Worm (Caenorhabditis elegans) whole organism, midembryonic: ENCODE results near the gene let-92.
"Not testable (repeated sequence)": the region's sequence is repeated elsewhere in the genome, so short reads cannot be mapped to it uniquely, and the experiment has no call there.

ENCODE experiments used
- T22C8.4 ChIP-seq: fragments of 200-800 bp; sonication (Bioruptor generic); IDR thresholded peaks from 2 replicates; pipeline ENCODE4 v1.3.6; 2022; ENCODE audit warnings: missing genetic modification characterization, missing compliant biosample characterization
- cog-1 ChIP-seq: sonication (generic microtip); optimal IDR thresholded peaks from 2 replicates; lab custom pipeline; 2016; ENCODE audit warnings: missing genetic modification characterization, missing compliant biosample characterization
- flt-1 ChIP-seq: fragments of 200-800 bp; sonication (Bioruptor generic); IDR thresholded peaks from 2 replicates; pipeline ENCODE4 v1.3.6; 2022; ENCODE audit warnings: missing genetic modification characterization, missing compliant biosample characterization
- klf-2 ChIP-seq: fragments of 200-800 bp; sonication (Bioruptor generic); conservative IDR thresholded peaks from 2 replicates; pipeline ENCODE4 v1.3.6; 2022; ENCODE audit warnings: missing genetic modification reagents, missing genetic modification characterization, missing compliant biosample characterization
- med-1 ChIP-seq: sonication (generic microtip); optimal IDR thresholded peaks from 2 replicates; lab custom pipeline; 2017; ENCODE audit warnings: missing genetic modification characterization, mild to moderate bottlenecking, missing compliant biosample characterization, antibody characterized with exemption, missing genetic modification reagents; ENCODE audit not compliant: insufficient read depth
- ref-1 ChIP-seq: fragments of 200-800 bp; sonication (Bioruptor generic); conservative IDR thresholded peaks from 2 replicates; pipeline ENCODE4 v1.3.6; 2022; ENCODE audit warnings: missing genetic modification reagents, missing genetic modification characterization, missing compliant biosample characterization
- tab-1 ChIP-seq: fragments of 200-800 bp; sonication (Bioruptor generic); IDR thresholded peaks from 2 replicates; pipeline ENCODE4 v1.3.6; 2022; ENCODE audit warnings: missing genetic modification characterization, missing compliant biosample characterization
- ztf-23 ChIP-seq: fragments of 200-800 bp; sonication (Bioruptor generic); IDR thresholded peaks from 2 replicates; pipeline ENCODE4 v1.3.6; 2022; ENCODE audit warnings: missing genetic modification reagents, missing genetic modification characterization, missing compliant biosample characterization
- ztf-29 ChIP-seq: fragments of 200-800 bp; sonication (Bioruptor generic); IDR thresholded peaks from 2 replicates; pipeline ENCODE4 v1.3.6; 2022; ENCODE audit warnings: missing genetic modification reagents, missing genetic modification characterization, missing compliant biosample characterization

Gene let-92

ce11 chrIV:11828012-11828411 is 30.2 kb upstream of the let-92 start, which contains the start of gene M117.6:
Gene M117.6 (minus strand): TSS chrIV:11828112.
- not testable (repeated sequence) for TF ChIP-seq ref-1 (GFP tag; lab: Robert Waterston, UW); cog-1; med-1

- TF ChIP-seq flt-1 (GFP tag; lab: Robert Waterston, UW) = no peak
- no peak for TF ChIP-seq ztf-29
- TF ChIP-seq med-1 = no peak
- TF ChIP-seq T22C8.4 = no peak
- TF ChIP-seq ref-1 (GFP tag; lab: Robert Waterston, UW) = no peak
- no peak for TF ChIP-seq ztf-23 (GFP tag; lab: Robert Waterston, UW)
- TF ChIP-seq cog-1 = no peak
- no peak for TF ChIP-seq klf-2
- no peak for TF ChIP-seq tab-1 (GFP tag; lab: Robert Waterston, UW)
Observed at ce11 chrIV:11833456-11833855, 24.8 kb upstream of the let-92 start, which contains the start of gene M117.4. Gene M117.4 (minus strand): TSS chrIV:11833556.

ce11 chrIV:11838657-11839056 is 19.6 kb upstream of the let-92 start, which contains the start of gene fbxb-3:
Gene fbxb-3 (plus strand): TSS chrIV:11838957.
- TF ChIP-seq tab-1 (GFP tag; lab: Robert Waterston, UW) (no peak), ztf-29 (no peak), T22C8.4 (no peak)

- TF ChIP-seq ztf-23 (GFP tag; lab: Robert Waterston, UW) (no peak), T22C8.4 (no peak), flt-1 (GFP tag; lab: Robert Waterston, UW) (no peak), med-1 (no peak), ref-1 (GFP tag; lab: Robert Waterston, UW) (no peak), tab-1 (GFP tag; lab: Robert Waterston, UW) (no peak), klf-2 (no peak), ztf-29 (no peak), cog-1 (no peak)
Observed at ce11 chrIV:11842121-11842520, 16.1 kb upstream of the let-92 start, which contains the start of gene F38H4.3. Gene F38H4.3 (plus strand): TSS chrIV:11842421.

- TF ChIP-seq T22C8.4 = no peak
- TF ChIP-seq tab-1 (GFP tag; lab: Robert Waterston, UW) = no peak
- no peak for TF ChIP-seq ztf-23 (GFP tag; lab: Robert Waterston, UW)
- TF ChIP-seq med-1 = no peak
- no peak for TF ChIP-seq flt-1 (GFP tag; lab: Robert Waterston, UW)
- TF ChIP-seq cog-1 = no peak
- no peak for TF ChIP-seq ztf-29
- TF ChIP-seq klf-2 = no peak
- TF ChIP-seq ref-1 (GFP tag; lab: Robert Waterston, UW) = no peak
Observed at ce11 chrIV:11847771-11848312, 10.4 kb upstream of the let-92 start, which contains the start of the genes F38H4.6 and F38H4.4. Gene F38H4.6 (minus strand): TSS chrIV:11847871. Gene F38H4.4 (plus strand): TSS chrIV:11848262.

ce11 chrIV:11851882-11852281 is 6.4 kb upstream of the let-92 start, which contains the start of gene F38H4.5:
Gene F38H4.5 (plus strand): TSS chrIV:11852182.
- TF ChIP-seq flt-1 (GFP tag; lab: Robert Waterston, UW) (no peak), T22C8.4 (no peak), tab-1 (GFP tag; lab: Robert Waterston, UW) (no peak), cog-1 (no peak), ref-1 (GFP tag; lab: Robert Waterston, UW) (no peak)

DNA sequence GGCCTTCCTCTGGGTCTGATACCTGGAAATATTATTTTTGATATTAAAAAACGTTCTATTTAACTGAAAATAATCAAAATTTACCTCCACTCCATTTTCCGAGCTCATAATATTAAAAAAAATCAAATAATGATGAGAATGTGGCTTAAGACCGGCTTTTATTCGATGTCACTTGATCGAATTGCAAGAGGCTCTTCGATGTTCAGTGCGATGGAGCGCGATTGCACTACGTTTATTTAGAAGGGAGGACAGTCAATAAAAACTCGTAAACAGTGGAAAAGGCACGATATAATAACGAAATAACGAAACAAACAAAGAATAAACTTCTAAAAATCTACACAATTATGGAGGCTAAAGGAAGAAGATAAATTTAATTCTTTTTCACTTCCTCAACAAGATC is 3.5 kb upstream of the let-92 start, which contains the start of gene tag-30:
tag-30 (minus strand) TSS at position 383 of the 400 bp plus-strand sequence.
- TF ChIP-seq ref-1 (GFP tag; lab: Robert Waterston, UW) (no peak), flt-1 (GFP tag; lab: Robert Waterston, UW) (no peak), ztf-29 (no peak), T22C8.4 (no peak), cog-1 (no peak), ztf-23 (GFP tag; lab: Robert Waterston, UW) (no peak), med-1 (no peak), tab-1 (GFP tag; lab: Robert Waterston, UW) (no peak)

DNA sequence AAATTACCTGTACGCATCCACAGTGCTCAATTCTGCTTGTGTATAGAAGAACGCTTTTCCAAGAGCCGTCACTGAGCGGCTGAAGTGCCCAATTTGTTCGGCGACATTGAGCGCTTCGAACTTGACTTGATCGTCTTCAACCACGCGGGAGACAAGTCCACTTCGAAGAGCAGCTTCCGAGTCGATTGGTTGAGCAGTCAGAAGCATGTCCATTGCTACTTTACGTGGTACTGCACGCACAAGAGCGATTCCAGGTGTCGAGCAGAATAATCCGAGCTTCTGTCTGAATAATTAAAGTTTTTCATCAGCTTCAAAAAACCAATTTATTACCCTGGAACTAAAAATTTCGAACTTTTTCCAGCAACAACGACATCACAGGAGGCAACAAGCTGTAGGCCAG is 2.8 kb upstream of the let-92 start:
- TF ChIP-seq T22C8.4 = no peak
- TF ChIP-seq med-1 = no peak
- no peak for TF ChIP-seq ztf-23 (GFP tag; lab: Robert Waterston, UW)
- TF ChIP-seq tab-1 (GFP tag; lab: Robert Waterston, UW) = no peak
- no peak for TF ChIP-seq klf-2
- TF ChIP-seq ref-1 (GFP tag; lab: Robert Waterston, UW) = no peak
- TF ChIP-seq flt-1 (GFP tag; lab: Robert Waterston, UW) = no peak
- TF ChIP-seq cog-1 = no peak
- TF ChIP-seq ztf-29 = no peak

DNA sequence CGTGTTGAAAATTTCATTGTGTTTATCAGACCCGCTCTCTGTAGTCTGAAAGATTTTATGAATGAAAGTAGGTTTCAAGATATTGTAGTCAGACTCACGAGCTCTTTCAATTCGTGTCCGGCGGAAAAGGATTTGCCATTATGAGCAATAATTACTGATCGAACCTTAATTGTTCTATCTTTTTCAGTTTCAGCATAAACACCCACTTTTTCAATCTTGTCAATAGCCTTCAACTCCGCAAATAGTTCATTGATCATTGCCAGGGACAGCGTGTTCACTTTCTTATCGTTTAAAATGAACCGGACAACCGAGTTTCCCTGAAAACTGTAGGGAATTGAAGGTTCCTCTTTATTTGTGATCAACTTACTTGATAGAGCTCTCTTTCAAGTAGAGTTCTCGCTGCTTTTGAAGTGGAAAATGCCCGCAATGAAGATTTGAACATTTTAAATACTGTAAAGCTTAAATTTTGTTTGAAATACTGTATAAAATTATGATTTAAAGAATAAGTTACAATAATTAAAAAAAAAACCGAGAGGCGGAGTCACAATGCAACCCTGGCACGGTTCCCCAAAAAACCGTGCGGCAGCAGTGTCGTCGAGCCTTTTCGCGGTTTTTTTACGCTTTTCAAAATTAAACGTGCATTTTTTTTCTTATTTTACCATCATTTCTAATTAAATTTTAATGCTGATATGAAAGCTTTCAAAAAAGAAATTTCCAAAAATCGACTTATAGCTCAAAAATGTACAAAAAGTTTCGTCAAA is 2.2 kb upstream of the let-92 start, which contains the start of gene ech-2:
ech-2 (minus strand) TSS at position 452 of the 761 bp plus-strand sequence.
- TF ChIP-seq ref-1 (GFP tag; lab: Robert Waterston, UW) (no peak), ztf-29 (no peak), tab-1 (GFP tag; lab: Robert Waterston, UW) (no peak), cog-1 (no peak), med-1 (no peak), T22C8.4 (no peak)

- TF ChIP-seq ztf-23 (GFP tag; lab: Robert Waterston, UW) (no peak), flt-1 (GFP tag; lab: Robert Waterston, UW) (no peak), ref-1 (GFP tag; lab: Robert Waterston, UW) (no peak), cog-1 (peak; percentile 53), klf-2 (no peak), ztf-29 (no peak), tab-1 (GFP tag; lab: Robert Waterston, UW) (no peak)
Observed at ce11 chrIV:11857159-11857565, 1.1 kb upstream of the let-92 start.
